Worm (Caenorhabditis elegans) whole organism, midembryonic: ENCODE results near the gene M88.3.

Experiments used
- T22C8.4 ChIP-seq: fragments of 200-800 bp; sonication (Bioruptor generic); IDR thresholded peaks from 2 replicates; pipeline ENCODE4 v1.3.6; 2022; ENCODE audit warnings: missing genetic modification characterization, missing compliant biosample characterization
- cog-1 ChIP-seq: sonication (generic microtip); optimal IDR thresholded peaks from 2 replicates; lab custom pipeline; 2016; ENCODE audit warnings: missing genetic modification characterization, missing compliant biosample characterization
- flt-1 ChIP-seq: fragments of 200-800 bp; sonication (Bioruptor generic); IDR thresholded peaks from 2 replicates; pipeline ENCODE4 v1.3.6; 2022; ENCODE audit warnings: missing genetic modification characterization, missing compliant biosample characterization
- klf-2 ChIP-seq: fragments of 200-800 bp; sonication (Bioruptor generic); conservative IDR thresholded peaks from 2 replicates; pipeline ENCODE4 v1.3.6; 2022; ENCODE audit warnings: missing genetic modification reagents, missing genetic modification characterization, missing compliant biosample characterization
- med-1 ChIP-seq: sonication (generic microtip); optimal IDR thresholded peaks from 2 replicates; lab custom pipeline; 2017; ENCODE audit warnings: missing genetic modification characterization, mild to moderate bottlenecking, missing compliant biosample characterization, antibody characterized with exemption, missing genetic modification reagents; ENCODE audit not compliant: insufficient read depth
- ref-1 ChIP-seq: fragments of 200-800 bp; sonication (Bioruptor generic); conservative IDR thresholded peaks from 2 replicates; pipeline ENCODE4 v1.3.6; 2022; ENCODE audit warnings: missing genetic modification reagents, missing genetic modification characterization, missing compliant biosample characterization
- tab-1 ChIP-seq: fragments of 200-800 bp; sonication (Bioruptor generic); IDR thresholded peaks from 2 replicates; pipeline ENCODE4 v1.3.6; 2022; ENCODE audit warnings: missing genetic modification characterization, missing compliant biosample characterization
- ztf-23 ChIP-seq: fragments of 200-800 bp; sonication (Bioruptor generic); IDR thresholded peaks from 2 replicates; pipeline ENCODE4 v1.3.6; 2022; ENCODE audit warnings: missing genetic modification reagents, missing genetic modification characterization, missing compliant biosample characterization
- ztf-29 ChIP-seq: fragments of 200-800 bp; sonication (Bioruptor generic); IDR thresholded peaks from 2 replicates; pipeline ENCODE4 v1.3.6; 2022; ENCODE audit warnings: missing genetic modification reagents, missing genetic modification characterization, missing compliant biosample characterization

The M88.3 gene

DNA sequence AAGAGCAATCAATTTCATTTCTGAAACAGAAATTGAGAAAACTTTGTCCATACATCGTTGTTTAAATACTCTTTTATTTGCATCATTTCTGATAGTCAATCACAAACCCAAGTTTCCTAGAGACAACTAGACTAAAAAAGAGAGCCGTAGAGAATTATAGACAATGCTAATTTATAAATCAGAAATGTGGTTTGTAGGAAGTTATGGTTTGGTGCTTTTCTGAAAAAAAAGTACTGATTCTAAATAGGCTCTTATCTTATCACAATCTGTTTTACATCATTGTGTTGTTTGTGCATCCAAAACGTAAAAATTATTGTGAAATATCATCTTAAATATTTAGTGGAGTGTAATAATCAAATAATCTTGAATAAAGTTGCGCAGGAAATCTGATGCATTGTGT, 4.3 kb downstream of the M88.3 start, which contains the start of gene ugt-62:
TSS of gene ugt-62 (minus strand) at position 20 of the 400 bp plus-strand sequence.
- no peak for TF ChIP-seq flt-1 (GFP tag; lab: Robert Waterston, UW)

- TF ChIP-seq cog-1: no peak
- TF ChIP-seq flt-1 (GFP tag; lab: Robert Waterston, UW): no peak
- no peak for TF ChIP-seq med-1 (GFP tag; lab: Kevin White, UChicago)
- TF ChIP-seq ref-1: no peak
- no peak for TF ChIP-seq klf-2 (GFP tag; lab: Robert Waterston, UW)
- TF ChIP-seq tab-1 (GFP tag; lab: Robert Waterston, UW): no peak
- no peak for TF ChIP-seq ztf-23 (GFP tag; lab: Robert Waterston, UW)
- TF ChIP-seq ztf-29: no peak
- TF ChIP-seq T22C8.4 (GFP tag; lab: Robert Waterston, UW): no peak
These were observed 13.9 kb downstream of the M88.3 start for ce11 chrIII:4530968-4531367.

DNA sequence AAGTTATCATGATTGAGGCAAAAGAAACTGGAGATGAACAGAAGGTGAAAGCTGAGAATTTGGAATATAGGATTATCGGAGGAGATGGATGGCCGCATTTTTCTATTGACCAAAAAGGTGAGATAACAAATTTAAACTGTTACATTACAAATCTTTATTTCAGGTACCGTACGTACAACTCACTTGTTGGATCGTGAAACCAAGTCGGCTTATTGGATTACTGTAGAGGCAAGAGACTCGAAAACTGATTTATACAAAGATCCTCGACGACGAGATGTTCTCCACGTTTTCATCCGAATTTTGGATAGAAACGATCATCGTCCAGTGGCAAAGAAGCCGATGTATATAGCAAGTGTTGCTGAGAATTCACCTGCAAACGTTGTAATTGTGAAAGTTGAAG, 18.9 kb downstream of the M88.3 start:
- no peak for TF ChIP-seq tab-1 (GFP tag; lab: Robert Waterston, UW)
- TF ChIP-seq cog-1: no peak
- no peak for TF ChIP-seq T22C8.4 (GFP tag; lab: Robert Waterston, UW)
- TF ChIP-seq klf-2 (GFP tag; lab: Robert Waterston, UW): no peak

DNA sequence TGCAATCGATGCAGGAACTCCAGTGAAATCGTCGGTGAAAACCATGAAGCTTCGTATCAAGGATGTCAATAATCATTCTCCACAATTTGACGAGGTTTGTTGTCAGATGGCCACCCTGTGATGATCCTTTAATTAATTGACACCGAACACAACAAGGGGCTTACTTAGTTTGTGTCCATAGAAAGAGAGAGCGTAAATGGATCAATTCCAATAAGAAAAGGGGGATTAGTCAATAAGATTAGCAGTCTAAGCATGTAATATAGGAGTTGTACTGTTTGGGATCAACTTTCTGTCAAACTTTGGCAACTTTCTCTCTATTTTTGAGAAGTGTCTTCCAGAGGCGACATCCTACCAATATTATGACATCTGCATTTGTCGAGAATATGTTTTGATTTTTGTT, 20.8 kb downstream of the M88.3 start:
- TF ChIP-seq med-1 (GFP tag; lab: Kevin White, UChicago) (no peak), ztf-23 (GFP tag; lab: Robert Waterston, UW) (no peak), ref-1 (no peak), flt-1 (GFP tag; lab: Robert Waterston, UW) (no peak), klf-2 (GFP tag; lab: Robert Waterston, UW) (no peak), cog-1 (no peak)

DNA sequence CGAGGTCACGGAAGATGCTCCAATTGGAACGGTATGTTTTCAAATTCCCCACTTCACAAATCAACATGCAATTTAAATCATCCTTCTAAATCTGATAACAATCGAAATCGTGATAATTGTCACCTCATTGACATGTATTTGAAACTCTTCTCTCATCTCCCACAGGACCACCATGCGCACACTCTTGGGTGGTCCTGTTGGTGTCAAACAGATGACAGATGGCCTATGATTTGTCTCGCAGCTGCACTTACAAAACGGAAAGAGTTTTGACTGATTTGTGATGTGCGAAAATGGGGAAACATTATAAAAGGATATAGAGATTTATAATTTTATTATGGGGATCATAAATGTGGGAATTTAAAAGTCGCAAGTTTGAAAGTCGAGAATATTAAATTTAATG, 21.4 kb downstream of the M88.3 start:
- no peak for TF ChIP-seq ref-1
- TF ChIP-seq tab-1 (GFP tag; lab: Robert Waterston, UW): no peak
- no peak for TF ChIP-seq ztf-23 (GFP tag; lab: Robert Waterston, UW)
- TF ChIP-seq med-1 (GFP tag; lab: Kevin White, UChicago): no peak
- TF ChIP-seq cog-1: no peak
- TF ChIP-seq flt-1 (GFP tag; lab: Robert Waterston, UW): no peak
- TF ChIP-seq klf-2 (GFP tag; lab: Robert Waterston, UW): no peak
- TF ChIP-seq T22C8.4 (GFP tag; lab: Robert Waterston, UW): no peak
- no peak for TF ChIP-seq ztf-29

DNA sequence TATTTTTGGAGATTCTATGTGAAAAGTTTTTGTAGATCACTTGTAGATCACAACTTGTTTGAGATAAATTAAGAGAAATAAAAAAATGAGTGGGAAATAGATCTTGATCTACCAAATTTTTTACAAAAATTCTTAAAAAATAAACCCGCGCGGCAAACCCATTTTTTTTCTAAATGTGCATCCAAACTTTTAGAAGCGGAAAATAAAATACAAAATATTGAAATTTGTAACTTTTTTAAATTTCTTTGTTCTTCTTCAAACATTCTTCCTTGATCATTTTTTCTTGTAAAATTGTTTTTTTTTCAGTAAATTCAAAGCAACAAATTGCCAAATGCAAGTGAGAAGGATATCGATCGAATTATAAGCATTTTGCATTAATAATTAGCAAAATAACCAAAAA, 24.8 kb downstream of the M88.3 start, which contains the start of gene cdh-4:
TSS of gene cdh-4 (plus strand) at position 301 of the 400 bp plus-strand sequence.
- TF ChIP-seq ztf-23 (GFP tag; lab: Robert Waterston, UW): no peak
- TF ChIP-seq ztf-29: no peak
- no peak for TF ChIP-seq ref-1
- TF ChIP-seq flt-1 (GFP tag; lab: Robert Waterston, UW): no peak
- TF ChIP-seq cog-1: no peak
- TF ChIP-seq klf-2 (GFP tag; lab: Robert Waterston, UW): no peak
- no peak for TF ChIP-seq tab-1 (GFP tag; lab: Robert Waterston, UW)

DNA sequence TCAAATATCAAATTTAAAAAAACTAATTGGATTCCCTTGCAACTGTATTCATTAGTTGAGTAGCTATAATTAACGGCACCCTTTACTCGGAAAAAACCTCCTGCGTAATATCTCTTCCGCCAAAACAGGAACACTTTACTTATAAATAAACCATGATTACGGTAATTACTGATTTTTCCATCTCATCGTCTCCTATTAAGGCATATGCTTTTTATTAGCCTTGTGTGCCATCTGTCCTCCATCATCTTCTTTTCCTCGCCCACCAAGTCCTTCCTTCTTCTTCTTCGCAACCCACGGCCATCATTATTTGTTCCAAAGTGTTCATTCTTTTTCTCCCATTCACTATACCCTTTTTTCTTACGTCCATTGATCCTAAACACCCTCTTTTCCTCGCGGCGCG, 25.4 kb downstream of the M88.3 start:
- TF ChIP-seq flt-1 (GFP tag; lab: Robert Waterston, UW) (no peak), ztf-23 (GFP tag; lab: Robert Waterston, UW) (no peak), T22C8.4 (GFP tag; lab: Robert Waterston, UW) (no peak), ref-1 (no peak), ztf-29 (no peak), cog-1 (no peak), med-1 (GFP tag; lab: Kevin White, UChicago) (no peak), klf-2 (GFP tag; lab: Robert Waterston, UW) (no peak), tab-1 (GFP tag; lab: Robert Waterston, UW) (no peak)

DNA sequence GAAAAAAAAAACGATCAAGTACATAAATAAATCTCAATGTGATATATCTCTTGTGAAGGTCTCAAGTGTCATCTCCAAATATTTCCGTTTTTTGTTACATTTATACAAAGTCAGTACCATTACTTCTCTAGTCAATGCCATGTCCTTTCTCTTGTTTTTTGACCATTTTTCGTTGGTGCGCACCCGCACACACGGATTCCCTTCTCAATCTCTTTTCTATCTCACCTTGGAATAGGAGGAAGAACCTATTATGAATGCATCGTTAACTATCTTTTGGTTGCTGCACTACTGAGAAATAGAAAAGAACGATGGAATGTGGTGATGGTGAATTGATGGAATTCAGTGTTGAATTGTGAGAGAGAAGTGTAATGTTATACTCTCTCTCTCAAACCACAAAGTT, 27.1 kb downstream of the M88.3 start:
- TF ChIP-seq tab-1 (GFP tag; lab: Robert Waterston, UW) (no peak), ref-1 (no peak), ztf-23 (GFP tag; lab: Robert Waterston, UW) (no peak), med-1 (GFP tag; lab: Kevin White, UChicago) (no peak), cog-1 (no peak), flt-1 (GFP tag; lab: Robert Waterston, UW) (no peak), T22C8.4 (GFP tag; lab: Robert Waterston, UW) (no peak), klf-2 (GFP tag; lab: Robert Waterston, UW) (no peak), ztf-29 (no peak)

- TF ChIP-seq ztf-29 (no peak), cog-1 (no peak), T22C8.4 (GFP tag; lab: Robert Waterston, UW) (no peak), klf-2 (GFP tag; lab: Robert Waterston, UW) (no peak), ztf-23 (GFP tag; lab: Robert Waterston, UW) (no peak), ref-1 (no peak), tab-1 (GFP tag; lab: Robert Waterston, UW) (no peak), med-1 (GFP tag; lab: Kevin White, UChicago) (no peak)
These were observed 29.7 kb downstream of the M88.3 start for ce11 chrIII:4515173-4515572.

DNA sequence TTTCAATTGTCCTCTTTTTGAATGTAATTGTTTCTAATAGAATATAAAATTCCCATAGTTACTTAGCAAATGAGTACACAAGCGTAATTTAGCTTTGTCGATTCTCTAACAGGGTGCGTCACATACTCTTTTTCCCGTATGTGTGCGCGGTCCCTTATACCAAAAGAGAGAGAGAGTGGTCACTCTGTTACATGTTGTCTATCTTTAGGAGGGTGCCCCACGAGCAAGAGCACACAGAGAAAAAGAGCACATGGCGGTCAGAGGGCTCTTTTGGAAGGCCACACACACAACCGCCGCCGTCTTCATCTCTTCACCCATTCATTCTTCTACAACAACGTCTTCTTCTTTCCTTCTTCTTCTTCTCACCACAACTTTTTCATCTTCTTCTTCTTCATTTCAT, 30.9 kb downstream of the M88.3 start:
- no peak for TF ChIP-seq ztf-23 (GFP tag; lab: Robert Waterston, UW)
- no peak for TF ChIP-seq flt-1 (GFP tag; lab: Robert Waterston, UW)
- TF ChIP-seq ref-1: 0 out of 2 replicates have a peak, but pooled peaks have one; percentile 41
- 0 out of 2 replicates have a peak, but pooled peaks have one; percentile 33 for TF ChIP-seq tab-1 (GFP tag; lab: Robert Waterston, UW)
- no peak for TF ChIP-seq cog-1
